Worm (Caenorhabditis elegans): ENCODE results near the gene kin-15.

Gene kin-15

DNA sequence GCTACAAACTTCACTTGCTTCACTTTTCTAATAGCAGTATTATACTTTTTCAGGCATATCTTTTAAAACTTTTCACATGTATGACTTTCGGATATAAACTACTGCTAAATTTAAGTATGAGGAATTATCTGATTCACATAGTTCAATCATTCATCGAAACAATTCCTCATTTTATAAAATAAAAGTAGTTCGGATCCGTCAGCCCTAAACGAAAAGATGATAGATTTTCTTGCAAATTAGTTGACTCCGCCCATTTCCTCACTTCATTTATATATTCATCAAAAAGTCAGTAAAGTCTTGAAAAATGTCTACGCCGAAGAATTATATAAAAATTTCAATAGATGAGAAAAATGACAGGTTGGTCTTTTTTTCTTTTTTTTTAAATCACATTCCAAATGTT lies 44.1 kb upstream of the kin-15 start, which contains the start of gene chil-27:
Gene chil-27 (plus strand): TSS at position 301 of the 400 bp plus-strand sequence.
- TF ChIP-seq ceh-88 (GFP tag; IDR thresholded peaks at IDR 0.05) = no peak
- TF ChIP-seq nhr-84 (tag; optimal IDR thresholded peaks at IDR 0.05) = no peak
- no peak for TF ChIP-seq sup-37 (GFP tag; optimal IDR thresholded peaks at IDR 0.05)

DNA sequence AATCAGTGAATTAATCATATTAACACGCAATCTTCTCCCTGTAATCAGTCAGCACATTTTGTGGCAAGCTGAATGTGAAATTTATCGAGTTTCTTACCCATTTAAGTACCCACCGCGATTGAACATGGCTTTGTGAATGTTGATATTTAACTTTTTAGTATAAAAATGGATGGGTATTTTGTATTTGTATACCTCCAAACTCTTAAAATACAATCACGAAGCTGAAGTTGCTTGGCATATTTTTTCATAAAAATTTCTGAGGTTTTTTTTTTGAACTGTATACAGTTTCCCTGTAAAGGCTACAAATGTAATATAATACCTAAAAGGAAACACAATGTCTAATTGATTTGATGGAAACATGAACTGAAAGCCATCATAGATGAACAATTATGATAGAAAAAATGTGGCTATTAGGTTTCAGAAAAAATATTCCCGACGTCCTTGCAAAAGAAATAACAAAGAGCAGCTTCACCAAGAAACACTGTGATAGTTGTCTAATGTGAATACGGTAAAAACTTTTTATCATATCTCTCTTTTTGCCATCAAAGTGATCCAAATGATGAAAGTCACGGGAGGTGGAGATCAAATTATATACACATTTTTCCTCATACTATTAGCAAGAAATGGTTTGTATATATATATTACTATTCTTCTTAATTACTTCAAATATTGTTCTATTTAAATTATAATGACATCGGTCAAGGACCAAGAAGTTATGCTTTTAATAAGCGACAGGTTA lies 41.0 kb upstream of the kin-15 start, which contains the start of the genes chil-25 and chil-26:
Gene chil-25 (minus strand): TSS at position 101 of the 739 bp plus-strand sequence.
Gene chil-26 (plus strand): TSS at position 689 of the 739 bp plus-strand sequence.
- TF ChIP-seq lin-35 (GFP tag; optimal IDR thresholded peaks at IDR 0.05) = no peak
- TF ChIP-seq unc-30 (tag; optimal IDR thresholded peaks at IDR 0.05) = no peak
- no peak for TF ChIP-seq sptf-1 (tag; optimal IDR thresholded peaks at IDR 0.05)
- no peak for TF ChIP-seq tlp-1 (tag; optimal IDR thresholded peaks at IDR 0.05)
- no peak for TF ChIP-seq nhr-90 (tag; optimal IDR thresholded peaks at IDR 0.05; ENCODE audit: poor library complexity)
- no peak for TF ChIP-seq aly-2 (tag; optimal IDR thresholded peaks at IDR 0.05)
- no peak for TF ChIP-seq unc-86 (tag; optimal IDR thresholded peaks at IDR 0.05)
- no peak for TF ChIP-seq ceh-82 (tag; optimal IDR thresholded peaks at IDR 0.05)
- no peak for TF ChIP-seq mef-2 (tag; optimal IDR thresholded peaks at IDR 0.05)
- TF ChIP-seq nhr-84 (tag; optimal IDR thresholded peaks at IDR 0.05) = no peak
- no peak for TF ChIP-seq mab-9 (GFP tag; IDR thresholded peaks at IDR 0.05)
- no peak for TF ChIP-seq dsc-1 (tag; optimal IDR thresholded peaks at IDR 0.05)
- no peak for TF ChIP-seq aha-1 (tag; optimal IDR thresholded peaks at IDR 0.05)
- TF ChIP-seq pqm-1 (tag; optimal IDR thresholded peaks at IDR 0.05) = no peak
- no peak for TF ChIP-seq lin-14 (GFP tag; optimal IDR thresholded peaks at IDR 0.05)
- no peak for TF ChIP-seq snu-23 (GFP tag; optimal IDR thresholded peaks at IDR 0.05)

DNA sequence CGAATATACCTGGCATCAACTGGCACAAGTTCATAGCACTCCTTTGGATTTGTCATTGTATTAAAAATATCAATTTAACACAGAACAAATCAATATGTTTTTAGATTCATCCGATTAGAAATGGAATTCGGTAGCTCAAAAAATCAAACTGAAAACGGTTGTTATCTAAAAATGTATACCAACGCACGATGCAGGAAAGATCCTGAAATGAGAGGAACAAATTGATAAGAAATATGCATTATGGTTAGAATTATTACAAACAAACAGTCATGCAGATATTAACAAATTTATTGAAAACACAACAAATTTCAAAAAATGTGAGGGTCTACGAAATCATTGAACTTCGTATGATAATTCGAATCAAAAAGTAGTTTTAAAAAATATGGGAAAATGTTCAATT lies 36.5 kb upstream of the kin-15 start, which contains the start of gene T19H5.6:
Gene T19H5.6 (minus strand): TSS at position 195 of the 400 bp plus-strand sequence.
- TF ChIP-seq ets-5 (GFP tag; IDR thresholded peaks at IDR 0.05) (no peak), elt-2 (tag; optimal IDR thresholded peaks at IDR 0.05) (peak; percentile 48)

DNA sequence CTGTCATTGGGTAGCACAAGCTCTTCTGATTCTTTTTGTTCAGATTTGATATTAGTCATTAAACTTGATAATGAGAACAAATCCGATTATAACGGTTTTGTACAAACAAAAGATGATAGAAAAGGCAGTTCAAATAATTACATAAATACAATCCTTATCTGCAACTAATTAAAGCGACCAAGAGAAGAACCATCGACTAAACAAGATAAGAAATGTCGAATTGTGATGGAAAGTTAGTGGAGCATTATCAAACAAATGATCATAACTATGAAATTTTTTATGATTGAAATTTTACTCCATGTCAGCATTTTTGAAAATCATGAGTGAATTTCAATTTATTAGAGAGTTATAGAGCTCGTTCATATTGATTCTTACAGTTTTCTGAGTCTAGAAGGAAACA lies 34.9 kb upstream of the kin-15 start, which contains the start of gene chil-23:
Gene chil-23 (minus strand): TSS at position 198 of the 400 bp plus-strand sequence.
- TF ChIP-seq fkh-10 (GFP tag; optimal IDR thresholded peaks at IDR 0.05) (no peak), C34B4.2 (tag; optimal IDR thresholded peaks at IDR 0.05) (no peak), nhr-77 (tag; optimal IDR thresholded peaks at IDR 0.05) (no peak), elt-2 (tag; optimal IDR thresholded peaks at IDR 0.05) (peak; percentile 95), nhr-20 (tag; optimal IDR thresholded peaks at IDR 0.05) (peak; percentile 17), nhr-47 (tag; optimal IDR thresholded peaks at IDR 0.05) (no peak), unc-30 (tag; optimal IDR thresholded peaks at IDR 0.05) (no peak), nhr-11 (tag; optimal IDR thresholded peaks at IDR 0.05) (no peak)

DNA sequence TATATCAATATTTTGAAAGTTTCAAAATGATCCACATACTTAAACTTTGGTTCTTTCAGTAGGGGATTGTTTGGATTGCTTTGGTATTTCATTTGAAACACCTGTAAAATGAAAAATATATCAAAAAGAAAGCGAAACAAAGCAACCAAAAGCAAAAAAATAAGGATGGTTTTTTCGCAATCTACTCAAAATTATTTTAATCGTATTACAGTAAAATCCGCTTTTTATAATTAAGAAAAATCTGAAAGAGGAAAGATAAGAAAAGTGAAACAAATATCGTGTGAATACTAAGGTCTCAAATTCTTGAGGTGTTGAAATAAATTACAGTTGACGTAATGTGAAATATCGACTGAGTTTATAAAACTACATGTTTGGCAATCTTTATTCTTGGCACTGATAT lies 32.6 kb upstream of the kin-15 start, which contains the start of gene chil-22:
Gene chil-22 (minus strand): TSS at position 101 of the 400 bp plus-strand sequence.
- TF ChIP-seq mab-9 (GFP tag; IDR thresholded peaks at IDR 0.05) (no peak), pag-3 (tag; optimal IDR thresholded peaks at IDR 0.05; ENCODE audit: borderline replicate concordance, insufficient read depth) (no peak), lin-39 (tag; optimal IDR thresholded peaks at IDR 0.05) (no peak), skn-1 (tag; optimal IDR thresholded peaks at IDR 0.05) (no peak), ceh-8 (GFP tag; optimal IDR thresholded peaks at IDR 0.05) (no peak), nhr-11 (tag; optimal IDR thresholded peaks at IDR 0.05) (no peak), lin-15B (tag; optimal IDR thresholded peaks at IDR 0.05) (no peak), ceh-82 (tag; optimal IDR thresholded peaks at IDR 0.05) (no peak), unc-130 (tag; optimal IDR thresholded peaks at IDR 0.05) (no peak)

All from whole organism, L1 larva.